Comparison of ENCODE assay signal across 2 worm cellular contexts in the genomic region with DNA sequence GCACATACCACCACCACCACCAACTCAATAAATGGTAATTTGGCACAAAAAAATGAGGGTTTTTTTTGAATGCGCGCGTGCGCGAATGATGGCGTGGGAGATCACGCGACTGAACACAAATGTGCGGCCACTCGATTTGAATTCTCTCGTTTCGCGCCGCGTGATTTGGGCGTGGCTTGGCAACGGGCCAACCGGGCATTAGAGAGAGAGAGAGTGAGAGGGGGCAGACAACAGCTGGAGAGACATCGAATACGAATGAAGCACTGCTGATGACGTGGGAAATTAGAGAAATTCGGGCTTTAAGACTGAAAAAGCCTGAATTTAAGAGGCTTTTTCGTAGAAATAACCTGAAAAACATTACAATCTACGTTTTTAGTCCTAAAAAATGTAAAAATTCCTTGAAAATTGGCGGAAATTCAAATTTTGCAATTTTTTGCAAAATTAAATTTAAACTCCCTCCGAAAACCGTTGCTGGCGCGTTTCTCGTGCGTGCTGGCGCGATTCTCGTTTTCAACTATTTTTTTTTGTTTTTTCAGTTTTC.
TF ChIP-seq lines count a peak whose summit lies in the region.

No protein-coding gene starts in this region.

TF ChIP-seq in whole organism, L4 larva, 104 proteins besides CTCF, POLR2A, EP300 and RAD21 (continued from another document):
- TF ChIP-seq mes-2 (tag; optimal IDR thresholded peaks at IDR 0.05; lab: Kevin White, UChicago; ENCODE audit: poor library complexity, severe bottlenecking) (peak; percentile 88), daf-12 (tag; optimal IDR thresholded peaks at IDR 0.05; lab: Kevin White, UChicago) (no peak), ZK546.5 (tag; optimal IDR thresholded peaks at IDR 0.05; lab: Kevin White, UChicago) (peak in 1 of 2 experiments; percentile 37), unc-62 (GFP tag; optimal IDR thresholded peaks at IDR 0.05 in 1 of 2; lab: Kevin White, UChicago) (peak in 1 of 2 experiments; percentile 99), unc-62 (tag; optimal IDR thresholded peaks at IDR 0.05; lab: Kevin White, UChicago) (peak; percentile 5), nhr-77 (tag; optimal IDR thresholded peaks at IDR 0.05; lab: Kevin White, UChicago) (peak; percentile 95), gei-8 (GFP tag; optimal IDR thresholded peaks at IDR 0.05; lab: Kevin White, UChicago) (peak; percentile 80), fos-1 (tag; optimal IDR thresholded peaks at IDR 0.05; lab: Kevin White, UChicago) (peak; percentile 64), fkh-10 (GFP tag; optimal IDR thresholded peaks at IDR 0.05; lab: Kevin White, UChicago) (peak; percentile 47), daf-8 (GFP tag; IDR thresholded peaks at IDR 0.05; lab: Robert Waterston, UW) (peak; percentile 29; the same call in 1 of the 2 replicates), ZK337.2 (GFP tag; IDR thresholded peaks at IDR 0.05; lab: Robert Waterston, UW) (no peak), hmg-1.1 (GFP tag; IDR thresholded peaks at IDR 0.05; lab: Robert Waterston, UW) (peak; percentile 92), F49E8.2 (tag; optimal IDR thresholded peaks at IDR 0.05; lab: Kevin White, UChicago; ENCODE audit: borderline replicate concordance) (peak; percentile 66), spr-3 (GFP tag; optimal IDR thresholded peaks at IDR 0.05; lab: Kevin White, UChicago) (peak; percentile 86), set-16 (GFP tag; IDR thresholded peaks at IDR 0.05; lab: Robert Waterston, UW) (peak; percentile 90), lin-38 (GFP tag; IDR thresholded peaks at IDR 0.05; lab: Robert Waterston, UW) (peak; percentile 85), Y5F2A.4 (GFP tag; optimal IDR thresholded peaks at IDR 0.05; lab: Kevin White, UChicago) (peak; percentile 59), lir-3 (tag; optimal IDR thresholded peaks at IDR 0.05; lab: Kevin White, UChicago) (peak; percentile 79), T20F7.1 (GFP tag; optimal IDR thresholded peaks at IDR 0.05; lab: Kevin White, UChicago) (peak; percentile 88), hlh-11 (tag; optimal IDR thresholded peaks at IDR 0.05; lab: Kevin White, UChicago) (peak; percentile 99), ama-1 (optimal IDR thresholded peaks at IDR 0.05; lab: Kevin White, UChicago) (peak; percentile 81), pqm-1 (tag; optimal IDR thresholded peaks at IDR 0.05; lab: Kevin White, UChicago) (no peak), snpc-1.2 (GFP tag; IDR thresholded peaks at IDR 0.05; lab: Robert Waterston, UW) (0 out of 2 replicates have a peak, but pooled peaks have one; percentile 49), R02D3.7 (tag; optimal IDR thresholded peaks at IDR 0.05; lab: Kevin White, UChicago) (no peak), zip-2 (tag; optimal IDR thresholded peaks at IDR 0.05; lab: Kevin White, UChicago) (peak; percentile 66), nhr-11 (tag; optimal IDR thresholded peaks at IDR 0.05; lab: Kevin White, UChicago) (peak; percentile 31), mdl-1 (tag; optimal IDR thresholded peaks at IDR 0.05; lab: Kevin White, UChicago) (peak; percentile 82 to 96), lin-39 (tag; optimal IDR thresholded peaks at IDR 0.05; lab: Kevin White, UChicago) (no peak), lsy-2 (tag; optimal IDR thresholded peaks at IDR 0.05; lab: Kevin White, UChicago) (peak; percentile 49 to 84), F10B5.3 (tag; optimal IDR thresholded peaks at IDR 0.05; lab: Kevin White, UChicago) (peak; percentile 84), ceh-82 (tag; optimal IDR thresholded peaks at IDR 0.05; lab: Kevin White, UChicago) (peak; percentile 26), aha-1 (tag; lab: Kevin White, UChicago) (peak; percentile 100), lin-13 (GFP tag; optimal IDR thresholded peaks at IDR 0.05; lab: Kevin White, UChicago) (peak; percentile 89), saeg-2 (GFP tag; IDR thresholded peaks at IDR 0.05; lab: Robert Waterston, UW) (0 out of 2 replicates have a peak, but pooled peaks have one; percentile 40), zfp-3 (GFP tag; conservative IDR thresholded peaks at IDR 0.05; lab: Robert Waterston, UW) (peak; percentile 92), ceh-62 (tag; optimal IDR thresholded peaks at IDR 0.05; lab: Kevin White, UChicago) (peak; percentile 2), aly-2 (tag; optimal IDR thresholded peaks at IDR 0.05; lab: Kevin White, UChicago) (no peak), nhr-10 (tag; optimal IDR thresholded peaks at IDR 0.05; lab: Kevin White, UChicago) (peak; percentile 48), ceh-32 (tag; optimal IDR thresholded peaks at IDR 0.05; lab: Kevin White, UChicago; ENCODE audit: poor library complexity) (peak; percentile 29), T26A8.4 (GFP tag; IDR thresholded peaks at IDR 0.05; lab: Robert Waterston, UW) (peak; percentile 93), zip-11 (GFP tag; IDR thresholded peaks at IDR 0.05; lab: Robert Waterston, UW) (no peak), D1046.2 (GFP tag; IDR thresholded peaks at IDR 0.05; lab: Robert Waterston, UW) (0 out of 2 replicates have a peak, but pooled peaks have one; percentile 13), nhr-28 (tag; optimal IDR thresholded peaks at IDR 0.05; lab: Kevin White, UChicago) (peak; percentile 85), hif-1 (tag; optimal IDR thresholded peaks at IDR 0.05; lab: Kevin White, UChicago) (peak; percentile 71 to 93), dmd-9 (GFP tag; IDR thresholded peaks at IDR 0.05; lab: Robert Waterston, UW) (no peak), spr-1 (tag; optimal IDR thresholded peaks at IDR 0.05; lab: Kevin White, UChicago) (peak; percentile 93), Y105C5A.15 (GFP tag; IDR thresholded peaks at IDR 0.05; lab: Robert Waterston, UW) (peak; percentile 85), attf-4 (tag; optimal IDR thresholded peaks at IDR 0.05; lab: Kevin White, UChicago) (no peak), lin-15B (tag; optimal IDR thresholded peaks at IDR 0.05; lab: Kevin White, UChicago) (peak; percentile 19), ztf-11 (tag; optimal IDR thresholded peaks at IDR 0.05; lab: Kevin White, UChicago) (no peak), unc-130 (GFP tag; optimal IDR thresholded peaks at IDR 0.05; lab: Kevin White, UChicago) (peak; percentile 63), ztf-7 (tag; optimal IDR thresholded peaks at IDR 0.05; lab: Kevin White, UChicago) (no peak), snpc-4 (tag; optimal IDR thresholded peaks at IDR 0.05; lab: Kevin White, UChicago) (no peak), arid-1 (GFP tag; conservative IDR thresholded peaks at IDR 0.05; lab: Robert Waterston, UW) (peak; percentile 83), egl-43 (GFP tag; IDR thresholded peaks at IDR 0.05; lab: Robert Waterston, UW) (peak; percentile 85)
TF ChIP-seq in whole organism, L4 larva: peak in this region for 78.

TF ChIP-seq in whole organism, late embryonic, 69 proteins besides CTCF, POLR2A, EP300 and RAD21 (continued from another document):
- peak; percentile 94 for TF ChIP-seq nfya-1 (tag; optimal IDR thresholded peaks at IDR 0.05; lab: Kevin White, UChicago)
- peak; percentile 27 for TF ChIP-seq ztf-16 (tag; optimal IDR thresholded peaks at IDR 0.05; lab: Kevin White, UChicago)
- no peak for TF ChIP-seq ceh-24 (tag; optimal IDR thresholded peaks at IDR 0.05; lab: Kevin White, UChicago)
- no peak for TF ChIP-seq eyg-1 (tag; optimal IDR thresholded peaks at IDR 0.05; lab: Kevin White, UChicago)
- no peak for TF ChIP-seq ttx-3 (tag; optimal IDR thresholded peaks at IDR 0.05; lab: Kevin White, UChicago)
- TF ChIP-seq fax-1 (tag; optimal IDR thresholded peaks at IDR 0.05; lab: Kevin White, UChicago) = peak; percentile 16
- no peak for TF ChIP-seq odd-2 (tag; optimal IDR thresholded peaks at IDR 0.05; lab: Kevin White, UChicago)
- TF ChIP-seq ahr-1 (tag; optimal IDR thresholded peaks at IDR 0.05; lab: Kevin White, UChicago) = peak; percentile 39
- TF ChIP-seq K09A11.1 (tag; optimal IDR thresholded peaks at IDR 0.05; lab: Kevin White, UChicago; ENCODE audit: insufficient read depth) = peak; percentile 6
- peak; percentile 85 for TF ChIP-seq rnt-1 (tag; optimal IDR thresholded peaks at IDR 0.05; lab: Kevin White, UChicago)
TF ChIP-seq in whole organism, late embryonic: peak in this region for 45.
